Worm (Caenorhabditis elegans): Measurements from ENCODE around the gene rpl-12.

- TF ChIP-seq ceh-79 (tag; optimal IDR thresholded peaks at IDR 0.05) (no peak), egrh-3 (GFP tag; IDR thresholded peaks at IDR 0.05) (no peak), him-1 (tag; optimal IDR thresholded peaks at IDR 0.05) (no peak), sdz-38 (tag; optimal IDR thresholded peaks at IDR 0.05) (no peak)
Observed at ce11 chrIV:13205891-13206290, 34.6 kb downstream of the rpl-12 start.
